Fruit fly (Drosophila melanogaster) whole organism, embryonic: Measurements from ENCODE around the gene CG11597.
A peak's percentile ranks its signal among the peaks of the same experiment; 100 is the strongest.

Experiments used
- BEAF-32 ChIP-seq: fragments of 200-800 bp; sonication (Bioruptor generic); optimal IDR thresholded peaks from 3 replicates; lab custom pipeline; 2017; ENCODE audit warnings: missing biosample characterization, missing genetic modification characterization, mild to moderate bottlenecking, moderate library complexity, missing genetic modification reagents
- CG10267 ChIP-seq: fragments of 200-800 bp; sonication (Bioruptor generic); optimal IDR thresholded peaks from 2 replicates; lab custom pipeline; 2018; ENCODE audit warnings: missing biosample characterization, mild to moderate bottlenecking, missing genetic modification characterization, moderate library complexity
- CG10462 ChIP-seq: fragments of 200-800 bp; sonication (Bioruptor generic); optimal IDR thresholded peaks from 2 replicates; lab custom pipeline; 2016; ENCODE audit warnings: missing biosample characterization, missing genetic modification characterization
- CG10543 ChIP-seq: fragments of 200-800 bp; sonication (Bioruptor generic); optimal IDR thresholded peaks from 3 replicates; lab custom pipeline; 2017; ENCODE audit warnings: missing biosample characterization, mild to moderate bottlenecking, missing genetic modification characterization, moderate library complexity
- CG12391 ChIP-seq: fragments of 200-800 bp; sonication (Bioruptor generic); optimal IDR thresholded peaks from 3 replicates; lab custom pipeline; 2018; ENCODE audit warnings: missing biosample characterization, mild to moderate bottlenecking, missing genetic modification characterization, moderate library complexity
- CG14667 ChIP-seq: fragments of 200-800 bp; sonication (Bioruptor generic); IDR thresholded peaks from 2 replicates; pipeline ENCODE4 v1.3.6; 2022; ENCODE audit warnings: missing biosample characterization, missing genetic modification characterization
- CG14710 ChIP-seq: fragments of 200-800 bp; sonication (Bioruptor generic); optimal IDR thresholded peaks from 3 replicates; lab custom pipeline; 2019; ENCODE audit warnings: missing biosample characterization, mild to moderate bottlenecking, missing genetic modification characterization, moderate library complexity
- CG1603 ChIP-seq: fragments of 200-800 bp; sonication (Bioruptor generic); optimal IDR thresholded peaks from 2 replicates; lab custom pipeline; 2019; ENCODE audit warnings: missing biosample characterization, mild to moderate bottlenecking, missing genetic modification characterization, moderate library complexity
- CG17829 ChIP-seq: fragments of 200-800 bp; optimal IDR thresholded peaks from 2 replicates; lab custom pipeline; 2019; ENCODE audit warnings: missing biosample characterization, mild to moderate bottlenecking, missing genetic modification characterization, moderate library complexity
- CG1792 ChIP-seq: fragments of 200-800 bp; sonication (Bioruptor generic); optimal IDR thresholded peaks from 2 replicates; lab custom pipeline; 2016; ENCODE audit warnings: missing biosample characterization, missing genetic modification characterization
- CG18599 ChIP-seq: fragments of 200-800 bp; sonication (Bioruptor generic); optimal IDR thresholded peaks from 3 replicates; lab custom pipeline; 2017; ENCODE audit warnings: missing biosample characterization, missing genetic modification characterization, mild to moderate bottlenecking, moderate library complexity, missing genetic modification reagents
- CG2199 ChIP-seq: fragments of 200-800 bp; sonication (Bioruptor generic); IDR thresholded peaks from 3 replicates; pipeline ENCODE4 v1.3.6; 2022; ENCODE audit warnings: missing biosample characterization, missing genetic modification characterization
- CG2712 ChIP-seq: fragments of 200-800 bp; optimal IDR thresholded peaks from 3 replicates; lab custom pipeline; 2019; ENCODE audit warnings: missing biosample characterization, mild to moderate bottlenecking, missing genetic modification characterization, moderate library complexity
- CG31441 ChIP-seq: fragments of 200-800 bp; sonication (Bioruptor generic); IDR thresholded peaks from 2 replicates; pipeline ENCODE4 v1.3.6; 2022; ENCODE audit warnings: missing biosample characterization, missing genetic modification characterization
- CG34224 ChIP-seq: fragments of 200-800 bp; sonication (Bioruptor generic); IDR thresholded peaks from 3 replicates; pipeline ENCODE4 v1.3.6; 2022; ENCODE audit warnings: missing biosample characterization, missing genetic modification characterization; ENCODE audit not compliant: partially characterized antibody
- CG6791 ChIP-seq: fragments of 200-800 bp; sonication (Bioruptor generic); IDR thresholded peaks from 3 replicates; pipeline ENCODE4 v1.3.6; 2022; ENCODE audit warnings: missing biosample characterization, missing genetic modification characterization; ENCODE audit not compliant: partially characterized antibody
- CG7372 ChIP-seq: fragments of 200-800 bp; sonication (Bioruptor generic); IDR thresholded peaks from 2 replicates; pipeline ENCODE4 v1.3.6; 2022; ENCODE audit warnings: missing biosample characterization, missing genetic modification characterization
- CG8359 ChIP-seq: fragments of 200-800 bp; sonication (Bioruptor generic); optimal IDR thresholded peaks from 2 replicates; lab custom pipeline; 2017; ENCODE audit warnings: missing biosample characterization, mild to moderate bottlenecking, missing genetic modification characterization, borderline replicate concordance
- CrebB ChIP-seq: fragments of 200-800 bp; sonication (Bioruptor generic); optimal IDR thresholded peaks from 3 replicates; lab custom pipeline; 2018; ENCODE audit warnings: missing biosample characterization, mild to moderate bottlenecking, missing genetic modification characterization
- Dip2 ChIP-seq: fragments of 200-800 bp; sonication (Bioruptor generic); IDR thresholded peaks from 2 replicates; pipeline ENCODE4 v1.3.6; 2022; ENCODE audit warnings: missing biosample characterization, missing genetic modification characterization
- Doc3 ChIP-seq: fragments of 200-800 bp; sonication (Bioruptor generic); IDR thresholded peaks from 3 replicates; pipeline ENCODE4 v1.3.6; 2022; ENCODE audit warnings: missing biosample characterization, missing genetic modification characterization; ENCODE audit not compliant: partially characterized antibody
- Drgx ChIP-seq: fragments of 200-800 bp; sonication (Bioruptor generic); IDR thresholded peaks from 2 replicates; pipeline ENCODE4 v1.3.6; 2022; ENCODE audit warnings: missing biosample characterization, missing genetic modification characterization
- HLHmδ ChIP-seq: fragments of 200-800 bp; sonication (Bioruptor generic); optimal IDR thresholded peaks from 2 replicates; lab custom pipeline; 2018; ENCODE audit warnings: missing biosample characterization, mild to moderate bottlenecking, missing genetic modification characterization, moderate library complexity
- MBD-R2 ChIP-seq: fragments of 200-800 bp; sonication (Bioruptor generic); IDR thresholded peaks from 2 replicates; pipeline ENCODE4 v1.3.6; 2022; ENCODE audit warnings: missing biosample characterization, missing genetic modification characterization
- Mad ChIP-seq: fragments of 200-800 bp; sonication (Bioruptor generic); optimal IDR thresholded peaks from 2 replicates; lab custom pipeline; 2016; ENCODE audit warnings: missing biosample characterization, missing genetic modification characterization
- Nf-YA ChIP-seq: fragments of 200-800 bp; sonication (Bioruptor generic); IDR thresholded peaks from 2 replicates; pipeline ENCODE4 v1.3.6; 2022; ENCODE audit warnings: missing biosample characterization, missing genetic modification characterization
- Sry-β ChIP-seq: fragments of 200-800 bp; sonication (Bioruptor generic); optimal IDR thresholded peaks from 2 replicates; lab custom pipeline; 2018; ENCODE audit warnings: missing biosample characterization, mild to moderate bottlenecking, missing genetic modification characterization, moderate library complexity
- Trl ChIP-seq, 3 experiments: fragments of >200 bp in 2 of 3; fragments of 200-800 bp in 1 of 3; sonication (Bioruptor generic) in 1 of 3; optimal IDR thresholded peaks; 2 replicates in 1 of 3; 3 replicates in 2 of 3; lab custom pipeline; 2016 to 2017; ENCODE audit warnings: missing biosample characterization in 1 of 3, missing genetic modification characterization in 1 of 3
- bcd ChIP-seq: fragments of 200-800 bp; sonication (Bioruptor generic); optimal IDR thresholded peaks from 2 replicates; lab custom pipeline; 2017; ENCODE audit warnings: missing biosample characterization, mild to moderate bottlenecking, missing genetic modification characterization
- chif ChIP-seq, 2 experiments: fragments of 200-800 bp; sonication (Bioruptor generic); optimal IDR thresholded peaks; 3 replicates each; lab custom pipeline; 2016; ENCODE audit warnings: missing biosample characterization in 2 of 2, missing genetic modification characterization in 2 of 2
- crol ChIP-seq: fragments of 200-800 bp; sonication (Bioruptor generic); IDR thresholded peaks from 2 replicates; pipeline ENCODE4 v1.3.6; 2022; ENCODE audit warnings: missing biosample characterization, missing genetic modification characterization
- cwo ChIP-seq: fragments of 200-800 bp; sonication (Bioruptor generic); optimal IDR thresholded peaks from 3 replicates; lab custom pipeline; 2017; ENCODE audit warnings: missing biosample characterization, missing genetic modification characterization, mild to moderate bottlenecking, moderate library complexity, missing genetic modification reagents
- dmrt11E ChIP-seq: fragments of 200-800 bp; sonication (Bioruptor generic); optimal IDR thresholded peaks from 3 replicates; lab custom pipeline; 2018; ENCODE audit warnings: missing biosample characterization, mild to moderate bottlenecking, missing genetic modification characterization, moderate library complexity
- eve ChIP-seq, 2 experiments: fragments of >200 bp; optimal IDR thresholded peaks; 2 replicates each; lab custom pipeline; 2017; ENCODE audit warnings: missing biosample characterization in 2 of 2, missing genetic modification characterization in 2 of 2
- gce ChIP-seq: fragments of 200-800 bp; sonication (Bioruptor generic); IDR thresholded peaks from 3 replicates; pipeline ENCODE4 v1.3.6; 2022; ENCODE audit warnings: missing biosample characterization, missing genetic modification characterization
- grn ChIP-seq: fragments of 200-800 bp; sonication (Bioruptor generic); optimal IDR thresholded peaks from 3 replicates; lab custom pipeline; 2017; ENCODE audit warnings: missing biosample characterization, missing genetic modification characterization
- gt ChIP-seq: fragments of 200-800 bp; sonication (Bioruptor generic); IDR thresholded peaks from 2 replicates; pipeline ENCODE4 v1.3.6; 2022; ENCODE audit warnings: missing biosample characterization, missing genetic modification characterization
- h ChIP-seq: fragments of >200 bp; optimal IDR thresholded peaks from 2 replicates; lab custom pipeline; 2017
- ham ChIP-seq: fragments of 200-800 bp; sonication (Bioruptor generic); IDR thresholded peaks from 2 replicates; pipeline ENCODE4 v1.3.6; 2022; ENCODE audit warnings: missing biosample characterization, missing genetic modification characterization
- knrl ChIP-seq: fragments of 200-800 bp; sonication (Bioruptor generic); IDR thresholded peaks from 3 replicates; pipeline ENCODE4 v1.3.6; 2022; ENCODE audit warnings: missing biosample characterization, missing genetic modification characterization; ENCODE audit not compliant: partially characterized antibody
- lola ChIP-seq, 3 experiments: fragments of >200 bp in 2 of 3; fragments of 200-800 bp in 1 of 3; sonication (Bioruptor generic) in 1 of 3; optimal IDR thresholded peaks; 2 replicates each; lab custom pipeline; 2017 to 2019; ENCODE audit warnings: missing biosample characterization in 3 of 3, missing genetic modification characterization in 3 of 3, mild to moderate bottlenecking in 1 of 3, moderate library complexity in 1 of 3
- lov ChIP-seq, 2 experiments: fragments of 200-800 bp in 1 of 2; fragments of >200 bp in 1 of 2; sonication (Bioruptor generic) in 1 of 2; IDR thresholded peaks in 1 of 2; optimal IDR thresholded peaks in 1 of 2; 2 replicates in 1 of 2; 3 replicates in 1 of 2; pipeline versions ENCODE4 v1.3.6 to Lab custom; 2017 to 2022; ENCODE audit warnings: missing biosample characterization in 1 of 2, missing genetic modification characterization in 1 of 2
- phol ChIP-seq: fragments of 200-800 bp; sonication (Bioruptor generic); optimal IDR thresholded peaks from 3 replicates; lab custom pipeline; 2018; ENCODE audit warnings: missing biosample characterization, mild to moderate bottlenecking, missing genetic modification characterization, moderate library complexity
- row ChIP-seq: fragments of 200-800 bp; sonication (Bioruptor generic); IDR thresholded peaks from 3 replicates; pipeline ENCODE4 v1.3.6; 2022; ENCODE audit warnings: missing biosample characterization, missing genetic modification characterization
- slp2 ChIP-seq: fragments of 200-800 bp; sonication (Bioruptor generic); optimal IDR thresholded peaks from 2 replicates; lab custom pipeline; 2016; ENCODE audit warnings: missing biosample characterization, missing genetic modification characterization
- sug ChIP-seq: fragments of 200-800 bp; optimal IDR thresholded peaks from 2 replicates; lab custom pipeline; 2019; ENCODE audit warnings: missing biosample characterization, mild to moderate bottlenecking, missing genetic modification characterization, moderate library complexity
- tna ChIP-seq: fragments of 200-800 bp; sonication (Bioruptor generic); IDR thresholded peaks from 2 replicates; pipeline ENCODE4 v1.3.6; 2022; ENCODE audit warnings: missing biosample characterization, missing genetic modification characterization; ENCODE audit not compliant: partially characterized antibody
- zen2 ChIP-seq: fragments of 200-800 bp; sonication (Bioruptor generic); IDR thresholded peaks from 3 replicates; pipeline ENCODE4 v1.3.6; 2022; ENCODE audit warnings: missing biosample characterization, missing genetic modification characterization; ENCODE audit not compliant: partially characterized antibody

CG11597 gene

DNA sequence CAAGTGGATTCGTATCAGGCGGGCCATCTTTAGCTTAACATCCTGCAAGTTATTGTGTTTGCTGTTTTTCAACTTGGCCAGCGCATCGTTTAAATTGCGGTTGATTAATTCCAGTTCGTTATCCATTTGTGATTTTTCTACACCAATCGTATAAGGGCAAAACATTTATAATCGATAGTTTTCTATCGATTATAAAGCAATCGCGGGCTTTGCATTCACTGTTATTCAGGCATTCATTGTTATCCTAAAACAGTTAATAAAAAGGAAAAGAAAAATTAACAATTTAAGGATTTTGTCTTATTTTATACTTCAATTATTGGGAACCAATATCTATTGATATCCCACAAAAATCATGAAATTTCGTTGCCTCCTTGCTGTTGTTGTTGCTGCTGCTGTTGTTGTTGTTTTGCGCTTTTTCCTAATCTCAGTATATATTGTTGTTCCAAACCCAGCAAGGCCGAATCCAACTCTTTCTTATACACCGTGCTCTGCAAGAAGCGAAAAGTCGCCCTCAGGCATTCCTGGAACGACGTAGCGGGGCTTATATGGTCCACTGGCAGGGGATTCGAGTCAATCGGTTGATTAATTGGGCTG is 3.6 kb upstream of the CG11597 start, which contains the start of gene CG32095 (continued):
- TF ChIP-seq CG18599 (GFP tag; lab: Kevin White, UChicago) (no peak), CG14710 (tag; lab: Kevin White, UChicago) (peak; percentile 17), Dip2 (no peak), BEAF-32 (GFP tag; lab: Kevin White, UChicago) (peak; percentile 80), CG31441 (GFP tag; lab: Robert Waterston, UW) (no peak), chif (GFP tag; optimal IDR thresholded peaks at IDR 0.05; lab: Kevin White, UChicago) (no peak), phol (peak; percentile 12), ham (no peak), cwo (GFP tag; lab: Kevin White, UChicago) (no peak), CG2199 (no peak), zen2 (GFP tag; lab: Robert Waterston, UW) (peak; percentile 75), eve (GFP tag; optimal IDR thresholded peaks at IDR 0.05; lab: Kevin White, UChicago) (no peak), CG2712 (peak; percentile 11), bcd (GFP tag; lab: Kevin White, UChicago) (no peak), dmrt11E (tag; lab: Kevin White, UChicago) (no peak), gt (no peak), CG1792 (no peak), CG7372 (GFP tag; lab: Robert Waterston, UW) (no peak), Drgx (GFP tag; lab: Robert Waterston, UW) (no peak), MBD-R2 (GFP tag; lab: Robert Waterston, UW) (peak; percentile 68), CG17829 (tag; lab: Kevin White, UChicago) (no peak), Trl (optimal IDR thresholded peaks at IDR 0.05; lab: Kevin White, UChicago) (no peak), Trl (GFP tag; optimal IDR thresholded peaks at IDR 0.05; lab: Kevin White, UChicago) (no peak), crol (GFP tag; lab: Robert Waterston, UW) (no peak), CG12391 (no peak), grn (no peak), Doc3 (GFP tag; lab: Robert Waterston, UW) (peak; percentile 80), Sry-β (GFP tag; lab: Kevin White, UChicago) (no peak), CG6791 (GFP tag; lab: Robert Waterston, UW) (peak; percentile 78), CG10462 (GFP tag; lab: Kevin White, UChicago) (peak; percentile 28), gce (GFP tag; lab: Robert Waterston, UW) (no peak), Mad (GFP tag; lab: Kevin White, UChicago) (no peak), lola (GFP tag; optimal IDR thresholded peaks at IDR 0.05; lab: Kevin White, UChicago) (no peak), h (lab: Kevin White, UChicago) (no peak), tna (GFP tag; lab: Robert Waterston, UW) (peak; percentile 48; the same call in 1 of the 2 replicates), CrebB (tag; lab: Kevin White, UChicago) (no peak), CG34224 (peak; percentile 80), row (GFP tag; lab: Robert Waterston, UW) (peak; percentile 13; the same call in 1 of the 3 replicates), slp2 (GFP tag; lab: Kevin White, UChicago) (no peak), CG10543 (GFP tag; lab: Kevin White, UChicago) (no peak), knrl (GFP tag; lab: Robert Waterston, UW) (peak; percentile 70; the same call in 2 of the 3 replicates), Nf-YA (GFP tag; lab: Robert Waterston, UW) (no peak), lov (optimal IDR thresholded peaks at IDR 0.05; lab: Kevin White, UChicago) (no peak), lov (GFP tag; IDR thresholded peaks at IDR 0.05; lab: Robert Waterston, UW) (no peak), sug (no peak), CG14667 (GFP tag; lab: Robert Waterston, UW) (no peak), CG1603 (tag; lab: Kevin White, UChicago) (peak; percentile 22), HLHmδ (no peak), CG10267 (tag; lab: Kevin White, UChicago) (peak; percentile 18), CG8359 (GFP tag; lab: Kevin White, UChicago) (no peak)
